Worm (Caenorhabditis elegans) whole organism, mixed stage, embryonic: Measurements from ENCODE around the gene M03D4.3.

ENCODE experiments used
- M03D4.4 ChIP-seq: sonication (generic microtip); optimal IDR thresholded peaks from 2 replicates; lab custom pipeline; 2017; ENCODE audit warnings: mild to moderate bottlenecking, missing genetic modification characterization, missing compliant biosample characterization
- bed-3 ChIP-seq: fragments of 200-800 bp; sonication (Bioruptor generic); optimal IDR thresholded peaks from 3 replicates; lab custom pipeline; 2018; ENCODE audit warnings: mild to moderate bottlenecking, missing genetic modification characterization, moderate library complexity, missing compliant biosample characterization
- blmp-1 ChIP-seq: fragments of 150-350 bp; optimal IDR thresholded peaks from 2 replicates; lab custom pipeline; 2014; ENCODE audit warnings: missing biosample characterization, missing genetic modification characterization
- ceh-39 ChIP-seq: fragments of 150-350 bp; optimal IDR thresholded peaks from 2 replicates; lab custom pipeline; 2014; ENCODE audit warnings: missing biosample characterization, missing genetic modification characterization
- ceh-43 ChIP-seq: fragments of 200-800 bp; sonication (Bioruptor generic); optimal IDR thresholded peaks from 2 replicates; lab custom pipeline; 2018; ENCODE audit warnings: mild to moderate bottlenecking, missing genetic modification characterization, moderate library complexity, missing compliant biosample characterization
- ceh-83 ChIP-seq: fragments of 200-800 bp; sonication (Bioruptor generic); optimal IDR thresholded peaks from 2 replicates; lab custom pipeline; 2018; ENCODE audit warnings: mild to moderate bottlenecking, missing genetic modification characterization, missing compliant biosample characterization
- ces-1 ChIP-seq: fragments of 150-350 bp; optimal IDR thresholded peaks from 2 replicates; lab custom pipeline; 2014; ENCODE audit warnings: missing biosample characterization, missing genetic modification reagents, missing genetic modification characterization
- cnd-1 ChIP-seq: fragments of 200-800 bp; sonication (Bioruptor generic); optimal IDR thresholded peaks from 2 replicates; lab custom pipeline; 2018; ENCODE audit warnings: mild to moderate bottlenecking, missing genetic modification characterization, missing compliant biosample characterization
- drap-1 ChIP-seq: fragments of 200-800 bp; sonication (Bioruptor generic); optimal IDR thresholded peaks from 3 replicates; lab custom pipeline; 2018; ENCODE audit warnings: mild to moderate bottlenecking, missing genetic modification characterization, missing compliant biosample characterization
- elt-1 ChIP-seq: sonication (generic microtip); optimal IDR thresholded peaks from 2 replicates; lab custom pipeline; 2017; ENCODE audit warnings: missing genetic modification characterization, mild to moderate bottlenecking, missing compliant biosample characterization, antibody characterized with exemption, moderate library complexity, borderline replicate concordance; ENCODE audit not compliant: insufficient read depth
- elt-3 ChIP-seq: fragments of 150-350 bp; optimal IDR thresholded peaks from 2 replicates; lab custom pipeline; 2014; ENCODE audit warnings: missing biosample characterization, missing genetic modification characterization
- flh-1 ChIP-seq: fragments of 200-800 bp; sonication (Bioruptor generic); optimal IDR thresholded peaks from 2 replicates; lab custom pipeline; 2018; ENCODE audit warnings: mild to moderate bottlenecking, missing genetic modification characterization, moderate library complexity, missing compliant biosample characterization
- ham-2 ChIP-seq: fragments of 200-800 bp; sonication (Bioruptor generic); optimal IDR thresholded peaks from 2 replicates; lab custom pipeline; 2018; ENCODE audit warnings: mild to moderate bottlenecking, missing genetic modification characterization, missing compliant biosample characterization
- hlh-1 ChIP-seq: fragments of 150-350 bp; optimal IDR thresholded peaks from 2 replicates; lab custom pipeline; 2014; ENCODE audit warnings: missing biosample characterization, missing genetic modification reagents, missing genetic modification characterization
- lin-13 ChIP-seq: fragments of 150-350 bp; optimal IDR thresholded peaks from 2 replicates; lab custom pipeline; 2014; ENCODE audit warnings: missing biosample characterization, missing genetic modification characterization
- lin-32 ChIP-seq: fragments of 200-800 bp; sonication (Bioruptor generic); optimal IDR thresholded peaks from 2 replicates; lab custom pipeline; 2018; ENCODE audit warnings: mild to moderate bottlenecking, missing genetic modification characterization, missing compliant biosample characterization
- lsy-2 ChIP-seq: fragments of 150-350 bp; optimal IDR thresholded peaks from 2 replicates; lab custom pipeline; 2014; ENCODE audit warnings: missing biosample characterization, missing genetic modification characterization
- mep-1 ChIP-seq: fragments of 150-350 bp; optimal IDR thresholded peaks from 2 replicates; lab custom pipeline; 2017; ENCODE audit warnings: missing biosample characterization, missing genetic modification reagents, missing genetic modification characterization, inconsistent platforms
- mls-2 ChIP-seq: sonication (generic microtip); optimal IDR thresholded peaks from 2 replicates; lab custom pipeline; 2016; ENCODE audit warnings: mild to moderate bottlenecking, missing genetic modification characterization, moderate library complexity, missing compliant biosample characterization
- nhr-12 ChIP-seq: fragments of 150-350 bp; optimal IDR thresholded peaks from 2 replicates; lab custom pipeline; 2014; ENCODE audit warnings: missing biosample characterization, missing genetic modification characterization
- nhr-2 ChIP-seq: fragments of 150-350 bp; optimal IDR thresholded peaks from 2 replicates; lab custom pipeline; 2014; ENCODE audit warnings: missing biosample characterization, missing genetic modification characterization
- nhr-237 ChIP-seq: fragments of 150-350 bp; optimal IDR thresholded peaks from 2 replicates; lab custom pipeline; 2014; ENCODE audit warnings: missing biosample characterization, missing genetic modification characterization
- nhr-28 ChIP-seq: fragments of 150-350 bp; optimal IDR thresholded peaks from 2 replicates; lab custom pipeline; 2014; ENCODE audit warnings: missing biosample characterization, missing genetic modification characterization
- nhr-76 ChIP-seq: sonication (generic microtip); optimal IDR thresholded peaks from 2 replicates; lab custom pipeline; 2017; ENCODE audit warnings: missing biosample characterization, missing genetic modification characterization
- pha-4 ChIP-seq: fragments of 150-350 bp; optimal IDR thresholded peaks from 2 replicates; lab custom pipeline; 2018; ENCODE audit warnings: missing biosample characterization, missing genetic modification reagents, missing genetic modification characterization
- sem-2 ChIP-seq: fragments of 200-800 bp; sonication (Bioruptor generic); optimal IDR thresholded peaks from 2 replicates; lab custom pipeline; 2018; ENCODE audit warnings: mild to moderate bottlenecking, missing genetic modification characterization, missing compliant biosample characterization
- snpc-4 ChIP-seq: fragments of 150-350 bp; optimal IDR thresholded peaks from 2 replicates; lab custom pipeline; 2014; ENCODE audit warnings: missing biosample characterization, missing genetic modification characterization
- sptf-1 ChIP-seq: sonication (generic microtip); optimal IDR thresholded peaks from 2 replicates; lab custom pipeline; 2017; ENCODE audit warnings: mild to moderate bottlenecking, missing genetic modification characterization, moderate library complexity, missing compliant biosample characterization
- unc-120 ChIP-seq: sonication (generic microtip); optimal IDR thresholded peaks from 2 replicates; lab custom pipeline; 2017; ENCODE audit warnings: missing genetic modification characterization, missing compliant biosample characterization; ENCODE audit not compliant: poor library complexity, severe bottlenecking
- unc-39 ChIP-seq: fragments of 150-350 bp; optimal IDR thresholded peaks from 2 replicates; lab custom pipeline; 2014; ENCODE audit warnings: missing biosample characterization, missing genetic modification characterization
- unc-62 ChIP-seq: fragments of 150-350 bp; optimal IDR thresholded peaks from 2 replicates; lab custom pipeline; 2014; ENCODE audit warnings: missing biosample characterization, missing genetic modification reagents, missing genetic modification characterization
- zip-8 ChIP-seq: fragments of 150-350 bp; optimal IDR thresholded peaks from 2 replicates; lab custom pipeline; 2014; ENCODE audit warnings: missing biosample characterization, missing genetic modification characterization
- ztf-11 ChIP-seq: fragments of 150-350 bp; optimal IDR thresholded peaks from 2 replicates; lab custom pipeline; 2014; ENCODE audit warnings: missing biosample characterization, missing genetic modification characterization

M03D4.3 gene

ce11 chrIV:6130437-6130836 lies 18.2 kb upstream of the M03D4.3 start:
- no peak for TF ChIP-seq unc-62 (GFP tag; lab: Kevin White, UChicago)
- no peak for TF ChIP-seq bed-3 (GFP tag; lab: Kevin White, UChicago)
- TF ChIP-seq blmp-1 (tag; lab: Kevin White, UChicago) = no peak
- TF ChIP-seq flh-1 (GFP tag; lab: Kevin White, UChicago) = no peak
- TF ChIP-seq elt-3 = no peak
- no peak for TF ChIP-seq cnd-1 (tag; lab: Kevin White, UChicago)
- no peak for TF ChIP-seq ztf-11 (tag; lab: Kevin White, UChicago)
- TF ChIP-seq unc-39 (tag; lab: Kevin White, UChicago) = no peak
- no peak for TF ChIP-seq zip-8 (tag; lab: Kevin White, UChicago)
- TF ChIP-seq drap-1 = no peak
- no peak for TF ChIP-seq unc-120 (tag; lab: Kevin White, UChicago)
- TF ChIP-seq mls-2 (tag; lab: Kevin White, UChicago) = no peak
- no peak for TF ChIP-seq elt-1
- no peak for TF ChIP-seq sem-2 (GFP tag; lab: Kevin White, UChicago)
- TF ChIP-seq M03D4.4 (tag; lab: Kevin White, UChicago) = no peak
- TF ChIP-seq, all 35 proteins: peak for 0

- TF ChIP-seq nhr-28 (no peak), ceh-39 (tag; lab: Kevin White, UChicago) (no peak), unc-120 (tag; lab: Kevin White, UChicago) (no peak), ceh-83 (GFP tag; lab: Kevin White, UChicago) (no peak)
These were observed 15.2 kb upstream of the M03D4.3 start, which contains the start of gene M03D4.4 for ce11 chrIV:6127252-6127930. M03D4.4 (minus strand) TSS chrIV:6127302.

DNA sequence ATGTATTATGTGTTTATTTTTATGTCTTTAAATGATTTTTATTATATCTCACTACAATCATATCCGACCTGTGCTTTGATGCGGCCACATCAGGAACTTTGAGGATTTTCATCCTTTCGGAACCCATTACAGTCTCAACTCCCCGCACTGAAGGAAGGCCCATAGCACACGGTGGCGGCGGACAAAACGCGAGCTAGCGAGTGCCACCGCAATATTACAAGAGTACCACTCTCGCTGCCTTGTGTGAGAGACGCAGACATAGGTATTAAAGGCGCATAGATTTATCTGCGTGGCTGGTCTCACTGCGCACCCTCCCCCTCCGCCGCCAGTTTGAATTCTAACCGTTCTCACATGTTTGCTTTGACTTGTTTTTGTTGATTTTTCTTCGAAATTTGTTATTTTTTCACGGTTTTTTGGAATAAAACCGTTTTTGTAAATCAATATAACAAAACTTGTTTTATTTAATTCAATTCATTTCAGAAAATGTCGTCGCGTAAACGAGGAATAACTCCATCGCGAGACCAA lies 5.6 kb upstream of the M03D4.3 start, which contains the start of gene zen-4:
TSS of gene zen-4 (plus strand) at position 475 of the 525 bp plus-strand sequence.
- peak; percentile 10 for TF ChIP-seq ztf-11 (tag; lab: Kevin White, UChicago)
- TF ChIP-seq sptf-1 (tag; lab: Kevin White, UChicago) = no peak
- peak; percentile 37 for TF ChIP-seq drap-1
- peak; percentile 72 for TF ChIP-seq mep-1 (tag; lab: Kevin White, UChicago)
- peak; percentile 35 for TF ChIP-seq lsy-2 (tag; lab: Kevin White, UChicago)
- TF ChIP-seq pha-4 (tag; lab: Kevin White, UChicago) = peak; percentile 56
- peak; percentile 19 for TF ChIP-seq ham-2 (GFP tag; lab: Kevin White, UChicago)
- no peak for TF ChIP-seq nhr-237 (tag; lab: Kevin White, UChicago)
- peak; percentile 57 for TF ChIP-seq ceh-39 (tag; lab: Kevin White, UChicago)
- peak; percentile 44 for TF ChIP-seq cnd-1 (tag; lab: Kevin White, UChicago)
- peak; percentile 93 for TF ChIP-seq lin-13 (tag; lab: Kevin White, UChicago)
- no peak for TF ChIP-seq ceh-43 (GFP tag; lab: Kevin White, UChicago)
- TF ChIP-seq lin-32 (GFP tag; lab: Kevin White, UChicago) = no peak
- TF ChIP-seq mls-2 (tag; lab: Kevin White, UChicago) = no peak
- no peak for TF ChIP-seq unc-39 (tag; lab: Kevin White, UChicago)
- TF ChIP-seq ces-1 (GFP tag; lab: Kevin White, UChicago) = no peak

ce11 chrIV:6108665-6109064 lies 3.5 kb downstream of the M03D4.3 start:
- TF ChIP-seq unc-39 (tag; lab: Kevin White, UChicago) = no peak
- TF ChIP-seq elt-3 = no peak
- TF ChIP-seq unc-120 (tag; lab: Kevin White, UChicago) = no peak
- no peak for TF ChIP-seq lsy-2 (tag; lab: Kevin White, UChicago)
- no peak for TF ChIP-seq nhr-2 (tag; lab: Kevin White, UChicago)
- TF ChIP-seq, all 35 proteins: peak for 0

ce11 chrIV:6104446-6104845 lies 7.7 kb downstream of the M03D4.3 start:
- TF ChIP-seq nhr-76 (tag; lab: Kevin White, UChicago) (no peak), lin-13 (tag; lab: Kevin White, UChicago) (no peak), drap-1 (no peak), ceh-43 (GFP tag; lab: Kevin White, UChicago) (no peak), hlh-1 (tag; lab: Kevin White, UChicago) (no peak), lsy-2 (tag; lab: Kevin White, UChicago) (no peak), nhr-12 (tag; lab: Kevin White, UChicago) (no peak), snpc-4 (tag; lab: Kevin White, UChicago) (no peak)
